Worm (Caenorhabditis elegans) whole organism, late embryonic: Measurements from ENCODE around the gene pqn-73.
A peak's percentile ranks its signal among the peaks of the same experiment; 100 is the strongest.

ENCODE experiments used
- C38D4.7 ChIP-seq: fragments of 200-800 bp; sonication (Bioruptor generic); optimal IDR thresholded peaks from 2 replicates; lab custom pipeline; 2018; ENCODE audit warnings: mild to moderate bottlenecking, missing genetic modification characterization, moderate library complexity, missing compliant biosample characterization
- K02D7.2 ChIP-seq: sonication (generic microtip); optimal IDR thresholded peaks from 2 replicates; lab custom pipeline; 2017; ENCODE audit warnings: mild to moderate bottlenecking, missing genetic modification characterization, missing compliant biosample characterization
- Y22D7AL.16 ChIP-seq: sonication (generic microtip); optimal IDR thresholded peaks from 2 replicates; lab custom pipeline; 2016; ENCODE audit warnings: missing genetic modification characterization, missing compliant biosample characterization
- ahr-1 ChIP-seq: sonication (generic microtip); optimal IDR thresholded peaks from 2 replicates; lab custom pipeline; 2016; ENCODE audit warnings: missing genetic modification characterization, missing compliant biosample characterization
- ceh-14 ChIP-seq: sonication (generic microtip); optimal IDR thresholded peaks from 2 replicates; lab custom pipeline; 2016; ENCODE audit warnings: missing genotype, missing genetic modification characterization, missing compliant biosample characterization
- ceh-18 ChIP-seq: sonication (generic microtip); optimal IDR thresholded peaks from 2 replicates; lab custom pipeline; 2016; ENCODE audit warnings: missing genetic modification characterization, missing compliant biosample characterization
- ceh-19 ChIP-seq: fragments of 200-800 bp; sonication (Bioruptor generic); optimal IDR thresholded peaks from 2 replicates; lab custom pipeline; 2018; ENCODE audit warnings: mild to moderate bottlenecking, missing genetic modification characterization, missing compliant biosample characterization
- ceh-2 ChIP-seq: sonication (generic microtip); optimal IDR thresholded peaks from 2 replicates; lab custom pipeline; 2016; ENCODE audit warnings: missing genotype, missing genetic modification characterization, missing compliant biosample characterization
- ceh-22 ChIP-seq: sonication (generic microtip); optimal IDR thresholded peaks from 2 replicates; lab custom pipeline; 2017; ENCODE audit warnings: missing biosample characterization, missing genetic modification characterization
- ceh-31 ChIP-seq: sonication (generic microtip); optimal IDR thresholded peaks from 2 replicates; lab custom pipeline; 2016; ENCODE audit warnings: missing genetic modification characterization, missing compliant biosample characterization
- ceh-34 ChIP-seq: sonication (generic microtip); optimal IDR thresholded peaks from 2 replicates; lab custom pipeline; 2016; ENCODE audit warnings: mild to moderate bottlenecking, missing genetic modification characterization, missing compliant biosample characterization
- ceh-45 ChIP-seq: fragments of 200-800 bp; sonication (Bioruptor generic); IDR thresholded peaks from 2 replicates; pipeline ENCODE4 v1.3.6; 2022; ENCODE audit warnings: missing genetic modification reagents, missing genetic modification characterization, missing compliant biosample characterization
- ceh-6 ChIP-seq: fragments of 200-800 bp; sonication (Bioruptor generic); optimal IDR thresholded peaks from 2 replicates; lab custom pipeline; 2018; ENCODE audit warnings: mild to moderate bottlenecking, missing genetic modification characterization, missing compliant biosample characterization
- ceh-9 ChIP-seq: sonication (generic microtip); optimal IDR thresholded peaks from 2 replicates; lab custom pipeline; 2016; ENCODE audit warnings: mild to moderate bottlenecking, missing genetic modification characterization, inconsistent platforms, missing compliant biosample characterization
- che-1 ChIP-seq: sonication (generic microtip); optimal IDR thresholded peaks from 2 replicates; lab custom pipeline; 2016; ENCODE audit warnings: mild to moderate bottlenecking, missing genetic modification characterization, missing compliant biosample characterization
- dve-1 ChIP-seq: sonication (generic microtip); optimal IDR thresholded peaks from 2 replicates; lab custom pipeline; 2017; ENCODE audit warnings: antibody characterized with exemption, mild to moderate bottlenecking, missing genetic modification characterization, missing compliant biosample characterization
- elt-4 ChIP-seq: sonication (generic microtip); optimal IDR thresholded peaks from 2 replicates; lab custom pipeline; 2016; ENCODE audit warnings: missing genetic modification characterization, missing compliant biosample characterization
- ets-4 ChIP-seq: sonication (generic microtip); optimal IDR thresholded peaks from 2 replicates; lab custom pipeline; 2016; ENCODE audit warnings: missing genetic modification characterization, missing compliant biosample characterization
- eyg-1 ChIP-seq: sonication (generic microtip); optimal IDR thresholded peaks from 2 replicates; lab custom pipeline; 2016; ENCODE audit warnings: missing genotype, missing genetic modification characterization, missing compliant biosample characterization
- fax-1 ChIP-seq: sonication (generic microtip); optimal IDR thresholded peaks from 2 replicates; lab custom pipeline; 2016; ENCODE audit warnings: missing genotype, missing genetic modification characterization, missing compliant biosample characterization
- fkh-10 ChIP-seq: fragments of 150-350 bp; optimal IDR thresholded peaks from 2 replicates; lab custom pipeline; 2014; ENCODE audit warnings: missing biosample characterization, missing genetic modification reagents, missing genetic modification characterization
- gmeb-2 ChIP-seq: sonication (generic microtip); optimal IDR thresholded peaks from 2 replicates; lab custom pipeline; 2016; ENCODE audit warnings: missing genetic modification characterization, inconsistent platforms, missing compliant biosample characterization
- hlh-13 ChIP-seq: fragments of 200-800 bp; sonication (Bioruptor generic); optimal IDR thresholded peaks from 2 replicates; lab custom pipeline; 2018; ENCODE audit warnings: mild to moderate bottlenecking, missing genetic modification characterization, missing compliant biosample characterization
- hlh-15 ChIP-seq: sonication (generic microtip); optimal IDR thresholded peaks from 2 replicates; lab custom pipeline; 2016; ENCODE audit warnings: missing genetic modification characterization, missing compliant biosample characterization
- hlh-30 ChIP-seq: sonication (generic microtip); optimal IDR thresholded peaks from 2 replicates; lab custom pipeline; 2017; ENCODE audit warnings: antibody characterized with exemption, missing genetic modification characterization, missing compliant biosample characterization; ENCODE audit not compliant: insufficient read depth
- hlh-8 ChIP-seq: sonication (generic microtip); optimal IDR thresholded peaks from 2 replicates; lab custom pipeline; 2016; ENCODE audit warnings: missing genotype, missing genetic modification characterization, missing compliant biosample characterization
- lim-6 ChIP-seq: sonication (generic microtip); optimal IDR thresholded peaks from 2 replicates; lab custom pipeline; 2016; ENCODE audit warnings: missing genetic modification characterization, missing compliant biosample characterization
- mec-3 ChIP-seq: sonication (generic microtip); optimal IDR thresholded peaks from 2 replicates; lab custom pipeline; 2016; ENCODE audit warnings: borderline replicate concordance, missing genetic modification characterization, missing compliant biosample characterization
- nfya-1 ChIP-seq: sonication (generic microtip); optimal IDR thresholded peaks from 2 replicates; lab custom pipeline; 2017; ENCODE audit warnings: missing genetic modification characterization, mild to moderate bottlenecking, missing compliant biosample characterization, antibody characterized with exemption, moderate library complexity
- nhr-11 ChIP-seq: fragments of 150-350 bp; optimal IDR thresholded peaks from 2 replicates; lab custom pipeline; 2014; ENCODE audit warnings: missing biosample characterization, missing genetic modification characterization
- pax-1 ChIP-seq: fragments of 150-350 bp; optimal IDR thresholded peaks from 2 replicates; lab custom pipeline; 2014; ENCODE audit warnings: missing biosample characterization, missing genetic modification characterization
- pha-4 ChIP-seq: fragments of 150-350 bp; optimal IDR thresholded peaks from 2 replicates; lab custom pipeline; 2018; ENCODE audit warnings: missing biosample characterization, missing genetic modification reagents, missing genetic modification characterization
- pros-1 ChIP-seq: fragments of 150-350 bp; optimal IDR thresholded peaks from 2 replicates; lab custom pipeline; 2014; ENCODE audit warnings: missing biosample characterization, missing genetic modification reagents, missing genetic modification characterization
- rnt-1 ChIP-seq: sonication (generic microtip); optimal IDR thresholded peaks from 2 replicates; lab custom pipeline; 2016; ENCODE audit warnings: missing genetic modification characterization, missing compliant biosample characterization
- sdc-2 ChIP-seq: sonication (generic microtip); optimal IDR thresholded peaks from 2 replicates; lab custom pipeline; 2016; ENCODE audit warnings: missing genotype, missing genetic modification characterization, missing compliant biosample characterization
- sox-2 ChIP-seq: fragments of 200-800 bp; sonication (Bioruptor generic); IDR thresholded peaks from 2 replicates; pipeline ENCODE4 v1.3.6; 2022; ENCODE audit warnings: missing genetic modification reagents, missing genetic modification characterization, missing compliant biosample characterization
- sox-4 ChIP-seq: sonication (generic microtip); optimal IDR thresholded peaks from 2 replicates; lab custom pipeline; 2017; ENCODE audit warnings: mild to moderate bottlenecking, missing genetic modification characterization, inconsistent platforms, missing compliant biosample characterization
- syd-9 ChIP-seq: sonication (generic microtip); optimal IDR thresholded peaks from 2 replicates; lab custom pipeline; 2016; ENCODE audit warnings: mild to moderate bottlenecking, missing genetic modification characterization, moderate library complexity, missing compliant biosample characterization
- tbx-2 ChIP-seq: sonication (generic microtip); optimal IDR thresholded peaks from 2 replicates; lab custom pipeline; 2016; ENCODE audit warnings: missing genetic modification characterization, missing compliant biosample characterization
- tbx-7 ChIP-seq: sonication (generic microtip); optimal IDR thresholded peaks from 2 replicates; lab custom pipeline; 2016; ENCODE audit warnings: missing genotype, missing genetic modification characterization, missing compliant biosample characterization
- unc-55 ChIP-seq: sonication (generic microtip); optimal IDR thresholded peaks from 2 replicates; lab custom pipeline; 2017; ENCODE audit warnings: missing biosample characterization, missing genetic modification reagents, missing genetic modification characterization
- zip-5 ChIP-seq: sonication (generic microtip); optimal IDR thresholded peaks from 2 replicates; lab custom pipeline; 2016; ENCODE audit warnings: missing genetic modification characterization, missing compliant biosample characterization
- ztf-16 ChIP-seq: sonication (generic microtip); optimal IDR thresholded peaks from 2 replicates; lab custom pipeline; 2017; ENCODE audit warnings: missing genetic modification characterization, missing compliant biosample characterization

pqn-73 gene

DNA sequence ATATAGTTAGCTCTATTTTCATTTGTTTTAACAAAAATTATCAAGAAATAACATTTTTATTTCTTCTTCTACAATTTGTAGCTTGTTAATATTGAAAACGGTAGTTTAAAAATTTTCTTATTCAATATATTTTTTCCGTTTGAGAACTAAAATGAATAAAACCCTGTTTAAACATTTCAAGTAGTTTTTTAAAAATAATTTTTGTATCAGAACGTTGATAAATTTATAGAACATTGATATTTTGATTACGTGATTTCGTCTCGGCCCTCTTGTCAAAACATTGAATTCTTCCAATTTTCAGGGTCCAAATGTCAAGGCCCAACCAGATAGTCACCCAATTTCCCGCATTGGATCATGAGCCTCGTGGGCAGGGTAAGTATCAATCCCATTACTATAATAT, at the start of gene pqn-73:
pqn-73 (plus strand) TSS at position 301 of the 400 bp plus-strand sequence.
- TF ChIP-seq hlh-30 (tag; lab: Kevin White, UChicago): no peak

DNA sequence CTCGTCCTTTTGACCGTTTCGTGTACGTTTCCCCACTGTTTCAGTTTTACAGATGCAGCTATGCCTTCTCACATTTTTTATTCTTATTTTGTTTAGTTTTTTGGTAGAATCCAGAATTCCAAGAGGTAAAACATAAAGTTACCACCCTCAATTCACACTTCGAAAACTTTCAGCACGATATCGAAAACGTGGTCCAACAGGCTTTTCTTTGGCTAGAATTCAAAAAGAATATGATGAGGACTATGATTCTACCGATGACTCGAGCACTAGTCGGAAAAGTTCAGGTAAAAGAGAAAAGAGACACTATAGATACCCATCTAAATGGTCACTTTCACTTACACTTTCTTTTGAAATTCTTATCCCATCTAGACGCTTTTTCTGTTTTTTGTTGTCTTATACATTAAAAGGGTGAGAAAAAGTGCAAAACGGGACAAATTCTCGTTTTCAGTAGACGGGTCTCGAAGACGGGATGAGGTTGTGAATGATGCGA, 46.2 kb upstream of the pqn-73 start, which contains the start of gene M05D6.9:
M05D6.9 (plus strand) TSS at position 51 of the 490 bp plus-strand sequence.
- no peak for TF ChIP-seq gmeb-2
- TF ChIP-seq pax-1: no peak
- no peak for TF ChIP-seq ceh-34 (tag; lab: Kevin White, UChicago)
- TF ChIP-seq nhr-11 (tag; lab: Kevin White, UChicago): no peak
- TF ChIP-seq ahr-1 (tag; lab: Kevin White, UChicago): no peak
- TF ChIP-seq mec-3 (tag; lab: Kevin White, UChicago): no peak
- no peak for TF ChIP-seq pha-4
- TF ChIP-seq, all 69 proteins: peak for 0

DNA sequence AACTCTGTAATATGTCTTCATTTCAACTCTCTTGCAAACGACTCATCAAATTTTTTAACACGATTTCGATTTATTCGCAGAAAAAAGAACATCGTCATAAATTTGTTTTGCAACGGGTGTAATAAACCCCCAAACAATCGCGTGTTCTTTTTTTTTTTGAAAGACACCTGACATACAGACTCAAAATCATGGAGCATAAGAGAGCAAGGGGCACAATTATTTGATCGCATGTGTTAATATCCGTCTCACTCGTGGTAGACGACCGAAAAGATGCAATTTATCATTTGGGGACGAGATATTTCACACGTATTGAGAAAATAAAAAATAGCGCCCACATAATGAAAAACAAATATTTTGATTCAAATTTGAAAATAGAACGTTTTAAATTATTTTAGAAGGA, 44.3 kb upstream of the pqn-73 start:
- TF ChIP-seq C38D4.7 (GFP tag; lab: Kevin White, UChicago) (no peak), sox-2 (GFP tag; lab: Robert Waterston, UW) (no peak)

DNA sequence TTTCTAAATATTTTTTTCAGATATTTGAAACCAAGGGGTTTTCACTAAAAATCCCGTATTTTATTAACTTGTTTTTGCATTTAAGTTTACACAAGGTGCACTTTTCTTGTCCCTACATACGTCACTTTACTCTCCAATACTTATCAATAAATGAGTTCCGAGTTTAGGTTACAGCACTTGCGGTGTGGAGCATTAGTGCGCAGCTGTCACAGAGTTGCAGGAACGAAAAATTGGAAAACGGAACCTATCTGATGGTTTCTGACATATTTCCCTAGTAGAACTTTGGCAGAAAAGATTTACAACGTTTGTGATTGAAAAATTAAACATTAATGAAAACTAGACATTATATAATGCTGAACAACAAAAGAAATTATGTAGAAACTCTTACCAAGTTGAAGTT, 42.3 kb upstream of the pqn-73 start:
- TF ChIP-seq fax-1 (tag; lab: Kevin White, UChicago) (no peak), ceh-14 (no peak), ceh-6 (GFP tag; lab: Kevin White, UChicago) (no peak), pros-1 (tag; lab: Kevin White, UChicago) (no peak), ceh-19 (GFP tag; lab: Kevin White, UChicago) (no peak), K02D7.2 (tag; lab: Kevin White, UChicago) (no peak), hlh-15 (no peak), sox-4 (tag; lab: Kevin White, UChicago) (no peak), fkh-10 (GFP tag; lab: Kevin White, UChicago) (no peak)

DNA sequence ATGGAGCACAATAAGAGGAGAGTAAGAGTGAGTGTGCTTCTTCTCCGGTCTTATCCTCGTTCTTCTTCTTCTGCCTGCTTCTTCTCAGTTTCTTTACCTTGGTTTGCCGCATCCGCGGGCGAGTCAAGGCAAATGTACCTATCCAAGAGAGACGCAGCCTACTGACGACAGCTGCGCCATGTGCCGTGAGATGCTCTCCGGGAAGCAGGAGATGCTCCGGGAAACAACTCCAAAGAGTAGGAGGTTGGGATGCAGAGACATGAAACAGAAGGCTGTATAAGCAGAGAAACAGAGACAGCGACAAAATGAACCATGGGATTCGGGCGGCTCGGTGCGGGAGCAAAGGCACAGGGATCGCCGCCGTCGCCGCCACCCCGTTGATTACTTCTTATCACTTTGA, 41.5 kb upstream of the pqn-73 start:
- TF ChIP-seq ceh-34 (tag; lab: Kevin White, UChicago) (peak; percentile 54), mec-3 (tag; lab: Kevin White, UChicago) (no peak), hlh-8 (tag; lab: Kevin White, UChicago) (peak; percentile 64), hlh-15 (no peak), lim-6 (tag; lab: Kevin White, UChicago) (no peak), pax-1 (no peak), unc-55 (GFP tag; lab: Kevin White, UChicago) (peak; percentile 34), nfya-1 (peak; percentile 36), ztf-16 (tag; lab: Kevin White, UChicago) (no peak), hlh-13 (GFP tag; lab: Kevin White, UChicago) (no peak), sdc-2 (tag; lab: Kevin White, UChicago) (peak; percentile 15), sox-4 (tag; lab: Kevin White, UChicago) (no peak), pha-4 (no peak), Y22D7AL.16 (no peak), ceh-18 (tag; lab: Kevin White, UChicago) (peak; percentile 88), ceh-22 (tag; lab: Kevin White, UChicago) (no peak), eyg-1 (tag; lab: Kevin White, UChicago) (no peak), syd-9 (peak; percentile 21), hlh-30 (tag; lab: Kevin White, UChicago) (no peak), elt-4 (tag; lab: Kevin White, UChicago) (no peak), ceh-45 (GFP tag; lab: Robert Waterston, UW) (no peak), tbx-7 (tag; lab: Kevin White, UChicago) (no peak), dve-1 (no peak), ceh-9 (tag; lab: Kevin White, UChicago) (no peak), rnt-1 (peak; percentile 63), tbx-2 (peak; percentile 46), ets-4 (no peak), ceh-2 (tag; lab: Kevin White, UChicago) (peak; percentile 2), che-1 (tag; lab: Kevin White, UChicago) (no peak), fax-1 (tag; lab: Kevin White, UChicago) (no peak), K02D7.2 (tag; lab: Kevin White, UChicago) (no peak), ceh-31 (peak; percentile 8), zip-5 (tag; lab: Kevin White, UChicago) (no peak), sox-2 (GFP tag; lab: Robert Waterston, UW) (no peak), nhr-11 (tag; lab: Kevin White, UChicago) (no peak)
